Worm (Caenorhabditis elegans) whole organism, young adult: ENCODE results near the gene F41G4.8.

Experiments used
- F39B2.1 ChIP-seq: fragments of 200-800 bp; sonication (Bioruptor generic); IDR thresholded peaks from 2 replicates; pipeline ENCODE4 v1.3.6; 2022; ENCODE audit warnings: missing genetic modification reagents, missing genetic modification characterization, missing compliant biosample characterization
- T07F8.4 ChIP-seq: sonication (generic microtip); optimal IDR thresholded peaks from 2 replicates; lab custom pipeline; 2016; ENCODE audit warnings: mild to moderate bottlenecking, missing genetic modification characterization, moderate library complexity, missing compliant biosample characterization
- Y79H2A.3 ChIP-seq: fragments of 200-800 bp; sonication (Bioruptor generic); conservative IDR thresholded peaks from 2 replicates; pipeline ENCODE4 v1.3.6; 2022; ENCODE audit warnings: missing genetic modification reagents, missing genetic modification characterization, missing compliant biosample characterization
- egl-18 ChIP-seq: fragments of 200-800 bp; sonication (Bioruptor generic); IDR thresholded peaks from 2 replicates; pipeline ENCODE4 v1.3.6; 2022; ENCODE audit warnings: missing genetic modification reagents, missing genetic modification characterization, missing compliant biosample characterization
- lsy-27 ChIP-seq: sonication (generic microtip); optimal IDR thresholded peaks from 2 replicates; lab custom pipeline; 2017; ENCODE audit warnings: missing genetic modification characterization, mild to moderate bottlenecking, missing compliant biosample characterization, antibody characterized with exemption, missing genotype, borderline replicate concordance; ENCODE audit not compliant: insufficient read depth
- mes-4 ChIP-seq: sonication (generic microtip); optimal IDR thresholded peaks from 2 replicates; lab custom pipeline; 2016; ENCODE audit warnings: missing genotype, missing genetic modification characterization, missing compliant biosample characterization
- snpc-4 ChIP-seq, 5 experiments: fragments of 150-350 bp in 1 of 5; sonication (generic microtip) in 4 of 5; optimal IDR thresholded peaks; 2 replicates each; lab custom pipeline; 2014 to 2018; ENCODE audit warnings: missing genetic modification characterization in 5 of 5, missing biosample characterization in 3 of 5, antibody characterized with exemption in 2 of 5, mild to moderate bottlenecking in 2 of 5, missing compliant biosample characterization in 2 of 5, missing genotype in 2 of 5, moderate library complexity in 2 of 5, missing genetic modification reagents in 1 of 5
- sptf-2 ChIP-seq: fragments of 200-800 bp; sonication (Bioruptor generic); optimal IDR thresholded peaks from 2 replicates; lab custom pipeline; 2018; ENCODE audit warnings: mild to moderate bottlenecking, missing genetic modification characterization, missing compliant biosample characterization
- unc-130 ChIP-seq: sonication (generic microtip); optimal IDR thresholded peaks from 2 replicates; lab custom pipeline; 2016; ENCODE audit warnings: missing genetic modification reagents, missing genetic modification characterization, missing compliant biosample characterization
- zfh-2 ChIP-seq: fragments of 200-800 bp; sonication (Bioruptor generic); conservative IDR thresholded peaks from 2 replicates; pipeline ENCODE4 v1.3.6; 2022; ENCODE audit warnings: missing genetic modification reagents, missing genetic modification characterization, missing compliant biosample characterization
- ztf-25 ChIP-seq: fragments of 200-800 bp; sonication (Bioruptor generic); IDR thresholded peaks from 2 replicates; pipeline ENCODE4 v1.3.6; 2022; ENCODE audit warnings: missing genetic modification reagents, missing genetic modification characterization, missing compliant biosample characterization

- TF ChIP-seq snpc-4 (GFP tag; optimal IDR thresholded peaks at IDR 0.05; lab: Kevin White, UChicago): no peak
- no peak for TF ChIP-seq snpc-4 (tag; optimal IDR thresholded peaks at IDR 0.05; lab: Kevin White, UChicago)
- no peak for TF ChIP-seq unc-130 (GFP tag; lab: Kevin White, UChicago)
- no peak for TF ChIP-seq zfh-2 (GFP tag; lab: Robert Waterston, UW)
- TF ChIP-seq lsy-27 (tag; lab: Kevin White, UChicago): no peak
- no peak for TF ChIP-seq egl-18
- no peak for TF ChIP-seq F39B2.1
- no peak for TF ChIP-seq mes-4
- no peak for TF ChIP-seq ztf-25 (GFP tag; lab: Robert Waterston, UW)
- TF ChIP-seq T07F8.4 (tag; lab: Kevin White, UChicago): no peak
- no peak for TF ChIP-seq sptf-2 (GFP tag; lab: Kevin White, UChicago)
- no peak for TF ChIP-seq Y79H2A.3 (GFP tag; lab: Robert Waterston, UW)
Measured at ce11 chrX:16865675-16866074, 20.9 kb upstream of the F41G4.8 start.
